Fruit fly (Drosophila melanogaster): Measurements from ENCODE around the gene Tdrd3.
A peak's percentile ranks its signal among the peaks of the same experiment; 100 is the strongest.

Tdrd3 gene

DNA sequence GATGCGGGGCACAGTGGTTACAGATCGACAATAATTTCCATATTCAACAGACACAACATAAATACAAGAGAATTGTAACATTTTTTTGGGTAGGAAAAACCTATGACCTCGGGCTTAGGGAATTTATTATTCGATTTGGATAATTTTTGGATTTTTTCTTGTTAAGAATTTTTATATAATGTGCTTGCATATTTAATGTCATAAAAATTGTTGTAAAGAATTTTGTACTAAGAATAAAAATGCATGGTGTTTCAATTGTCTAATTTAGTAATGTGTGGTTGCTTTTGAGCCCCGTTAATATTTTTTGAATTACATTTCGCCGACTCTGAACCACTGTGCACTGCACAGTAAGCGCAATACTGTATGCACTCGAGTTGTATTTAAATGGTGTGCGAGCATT, 30.1 kb downstream of the Tdrd3 start (continued):
- TF ChIP-seq CG8290 (GFP tag; optimal IDR thresholded peaks at IDR 0.05): no peak
- no peak for TF ChIP-seq CG8290 (tag; optimal IDR thresholded peaks at IDR 0.05)
- no peak for TF ChIP-seq PHDP (tag; optimal IDR thresholded peaks at IDR 0.05)
- peak; percentile 65 for TF ChIP-seq phol (tag; optimal IDR thresholded peaks at IDR 0.05)
- no peak for TF ChIP-seq Fer3 (tag; optimal IDR thresholded peaks at IDR 0.05)
- no peak for TF ChIP-seq HLH54F (GFP tag; optimal IDR thresholded peaks at IDR 0.05)
- TF ChIP-seq CG12104 (GFP tag; optimal IDR thresholded peaks at IDR 0.05): no peak
- peak; percentile 8 for TF ChIP-seq tio (GFP tag; optimal IDR thresholded peaks at IDR 0.05)
- no peak for TF ChIP-seq tap (tag; optimal IDR thresholded peaks at IDR 0.05)
- peak; percentile 35 for TF ChIP-seq dmrt99B (tag; optimal IDR thresholded peaks at IDR 0.05)
- TF ChIP-seq CG2712 (tag; optimal IDR thresholded peaks at IDR 0.05): peak; percentile 34
- peak; percentile 46 for TF ChIP-seq CG2678 (tag; optimal IDR thresholded peaks at IDR 0.05)
- no peak for TF ChIP-seq klu (GFP tag; IDR thresholded peaks at IDR 0.05)
- TF ChIP-seq CG17361 (GFP tag; IDR thresholded peaks at IDR 0.05): peak; percentile 21; the same call in 1 of the 3 replicates
- TF ChIP-seq YL-1 (GFP tag; optimal IDR thresholded peaks at IDR 0.05): no peak
- no peak for TF ChIP-seq Stat92E (GFP tag; optimal IDR thresholded peaks at IDR 0.05)
- TF ChIP-seq Fer1 (GFP tag; optimal IDR thresholded peaks at IDR 0.05): no peak
- no peak for TF ChIP-seq Side (GFP tag; optimal IDR thresholded peaks at IDR 0.05)
- TF ChIP-seq CG11723 (GFP tag; optimal IDR thresholded peaks at IDR 0.05): no peak
- no peak for TF ChIP-seq Med (GFP tag)
- no peak for TF ChIP-seq knrl (GFP tag; IDR thresholded peaks at IDR 0.05; ENCODE audit: partially characterized antibody)
- TF ChIP-seq CG9932 (GFP tag; IDR thresholded peaks at IDR 0.05): no peak
- no peak for TF ChIP-seq danr (GFP tag; IDR thresholded peaks at IDR 0.05)
- no peak for TF ChIP-seq hth (optimal IDR thresholded peaks at IDR 0.05)
- peak; percentile 15 for TF ChIP-seq CG9727 (GFP tag; optimal IDR thresholded peaks at IDR 0.05)
- peak; percentile 18 for TF ChIP-seq Oli (tag; optimal IDR thresholded peaks at IDR 0.05)

DNA sequence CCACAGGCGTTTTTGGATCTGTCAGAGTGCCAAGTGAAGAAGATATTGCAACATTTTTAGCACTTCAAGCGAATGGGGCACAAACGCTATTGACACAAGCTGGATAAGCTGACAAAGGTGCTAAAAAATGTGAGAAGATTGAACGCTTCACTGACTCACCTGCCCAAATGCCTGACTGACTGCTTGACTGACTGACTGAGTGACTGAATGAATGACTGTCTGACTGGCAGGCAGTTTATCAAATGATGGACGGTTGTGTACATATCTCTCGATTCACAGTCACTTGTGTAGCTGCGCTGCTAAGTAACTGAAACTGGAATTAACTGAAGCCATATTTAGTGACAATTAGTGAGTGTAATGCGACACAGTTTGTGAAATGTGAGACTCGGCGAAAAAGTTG, 34.5 kb downstream of the Tdrd3 start:
- TF ChIP-seq NFAT (GFP tag; IDR thresholded peaks at IDR 0.05) (no peak), Lim3 (GFP tag; IDR thresholded peaks at IDR 0.05) (no peak), CG13287 (GFP tag; IDR thresholded peaks at IDR 0.05; ENCODE audit: partially characterized antibody) (no peak), CG32532 (GFP tag; IDR thresholded peaks at IDR 0.05) (no peak), CG8281 (tag; optimal IDR thresholded peaks at IDR 0.05) (peak; percentile 96), h (optimal IDR thresholded peaks at IDR 0.05) (no peak), CG10979 (tag; optimal IDR thresholded peaks at IDR 0.05) (no peak)

DNA sequence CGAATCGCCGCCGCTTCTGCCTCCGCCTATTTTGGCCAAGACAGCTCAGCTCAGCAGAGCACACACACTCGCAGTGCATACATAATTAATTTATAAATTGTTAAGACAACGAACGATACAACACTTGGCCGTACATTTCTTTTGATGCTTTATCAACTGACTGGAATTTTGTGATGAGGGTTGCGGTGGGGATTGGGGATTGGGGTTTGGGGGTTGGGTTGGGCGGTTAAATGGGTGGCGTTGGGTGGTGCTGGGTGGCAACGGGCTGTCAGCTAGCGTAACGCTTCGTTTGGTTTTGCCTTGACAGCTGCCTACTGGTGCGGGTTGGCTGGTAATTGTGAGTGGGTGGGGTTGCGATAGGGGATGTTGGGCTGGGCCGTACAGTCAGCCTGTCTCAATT, 35.8 kb downstream of the Tdrd3 start:
- TF ChIP-seq CG6175 (GFP tag; IDR thresholded peaks at IDR 0.05): no peak
- TF ChIP-seq chinmo (GFP tag; IDR thresholded peaks at IDR 0.05; ENCODE audit: partially characterized antibody): 0 out of 4 replicates have a peak, but pooled peaks have one; percentile 54
- TF ChIP-seq crol (GFP tag; IDR thresholded peaks at IDR 0.05): peak; percentile 60
- no peak for TF ChIP-seq Gsc (GFP tag; IDR thresholded peaks at IDR 0.05)
- TF ChIP-seq Ssrp (tag; optimal IDR thresholded peaks at IDR 0.05): no peak
- no peak for TF ChIP-seq CG8290 (GFP tag; optimal IDR thresholded peaks at IDR 0.05)
- TF ChIP-seq CG8290 (tag; optimal IDR thresholded peaks at IDR 0.05): no peak
- TF ChIP-seq CG14667 (GFP tag; IDR thresholded peaks at IDR 0.05): no peak
- no peak for TF ChIP-seq CG17568 (GFP tag; optimal IDR thresholded peaks at IDR 0.05)
- TF ChIP-seq sd (tag; optimal IDR thresholded peaks at IDR 0.05): peak; percentile 40
- peak; percentile 51 for TF ChIP-seq abd-A (tag; optimal IDR thresholded peaks at IDR 0.05)
- TF ChIP-seq CG8089 (GFP tag; optimal IDR thresholded peaks at IDR 0.05): no peak
- TF ChIP-seq CG7786 (GFP tag; optimal IDR thresholded peaks at IDR 0.05): no peak
- no peak for TF ChIP-seq CrebB (tag; optimal IDR thresholded peaks at IDR 0.05)
- TF ChIP-seq rib (GFP tag; IDR thresholded peaks at IDR 0.05): 0 out of 2 replicates have a peak, but pooled peaks have one; percentile 18
- no peak for TF ChIP-seq CG13775 (GFP tag; optimal IDR thresholded peaks at IDR 0.05)
- no peak for TF ChIP-seq CG10959 (GFP tag; IDR thresholded peaks at IDR 0.05)
- TF ChIP-seq HLH54F (GFP tag; optimal IDR thresholded peaks at IDR 0.05): no peak
- 0 out of 2 replicates have a peak, but pooled peaks have one; percentile 25 for TF ChIP-seq CG11085 (GFP tag; IDR thresholded peaks at IDR 0.05)
- no peak for TF ChIP-seq br (optimal IDR thresholded peaks at IDR 0.05)
- no peak for TF ChIP-seq bigmax (GFP tag; optimal IDR thresholded peaks at IDR 0.05)
